Worm (Caenorhabditis elegans) whole organism, L4/young adult: Measurements from ENCODE around the gene ser-2.

ENCODE experiments used
- W03F9.2 ChIP-seq: fragments of 150-350 bp; optimal IDR thresholded peaks from 2 replicates; lab custom pipeline; 2014; ENCODE audit warnings: missing biosample characterization, missing genetic modification characterization
- him-1 ChIP-seq: sonication (generic microtip); optimal IDR thresholded peaks from 2 replicates; lab custom pipeline; 2016; ENCODE audit warnings: missing genotype, missing genetic modification reagents, missing genetic modification characterization, missing compliant biosample characterization

ce11 chrX:15309138-15309537, 6.4 kb upstream of the ser-2 start, which contains the start of gene nhr-91:
- TF ChIP-seq him-1 (tag; lab: Kevin White, UChicago), result no peak
- no peak for TF ChIP-seq W03F9.2 (tag; lab: Kevin White, UChicago)
